Worm (Caenorhabditis elegans) whole organism, dauer: ENCODE results near the gene srx-41.

Source experiments
- unc-62 ChIP-seq: sonication (generic microtip); optimal IDR thresholded peaks from 2 replicates; lab custom pipeline; 2017; ENCODE audit warnings: missing biosample characterization, missing genetic modification reagents, missing genetic modification characterization

srx-41 gene

DNA sequence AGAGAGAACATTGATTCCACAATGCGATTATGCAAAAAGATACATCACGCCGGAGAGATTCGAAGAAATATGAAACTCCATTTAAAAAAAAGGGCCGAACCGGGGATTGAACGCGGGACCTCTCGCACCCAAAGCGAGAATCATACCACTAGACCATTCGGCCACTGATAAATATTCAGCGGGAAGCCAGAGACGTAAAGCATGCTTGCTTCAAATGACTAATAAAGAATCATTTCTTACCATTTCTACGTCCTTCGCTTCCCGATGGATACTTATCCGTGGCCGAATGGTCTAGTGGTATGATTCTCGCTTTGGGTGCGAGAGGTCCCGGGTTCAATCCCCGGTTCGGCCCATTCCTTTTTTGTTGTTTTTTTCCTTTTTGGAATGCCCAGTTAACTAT is 48.8 kb downstream of the srx-41 start:
- TF ChIP-seq unc-62 = no peak

DNA sequence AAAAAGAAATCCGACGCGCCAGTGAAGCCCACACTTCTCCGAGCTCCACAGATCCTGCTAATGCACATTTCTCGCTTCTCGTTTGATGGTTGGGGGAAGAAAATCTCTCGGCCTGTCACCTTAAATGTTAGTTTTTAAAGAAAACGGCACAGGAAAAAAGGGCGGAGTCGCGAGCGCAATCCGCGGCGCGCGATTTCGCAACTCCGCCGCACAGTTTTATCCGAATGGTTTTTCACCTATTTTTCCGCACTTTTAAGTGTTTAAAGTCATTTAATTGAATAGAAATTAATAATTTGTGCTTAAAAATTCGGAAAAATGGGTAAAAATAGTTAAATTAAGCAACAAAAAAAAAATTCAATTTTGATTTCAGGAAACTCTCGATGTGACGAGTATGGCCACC is 49.4 kb downstream of the srx-41 start:
- TF ChIP-seq unc-62 = no peak

DNA sequence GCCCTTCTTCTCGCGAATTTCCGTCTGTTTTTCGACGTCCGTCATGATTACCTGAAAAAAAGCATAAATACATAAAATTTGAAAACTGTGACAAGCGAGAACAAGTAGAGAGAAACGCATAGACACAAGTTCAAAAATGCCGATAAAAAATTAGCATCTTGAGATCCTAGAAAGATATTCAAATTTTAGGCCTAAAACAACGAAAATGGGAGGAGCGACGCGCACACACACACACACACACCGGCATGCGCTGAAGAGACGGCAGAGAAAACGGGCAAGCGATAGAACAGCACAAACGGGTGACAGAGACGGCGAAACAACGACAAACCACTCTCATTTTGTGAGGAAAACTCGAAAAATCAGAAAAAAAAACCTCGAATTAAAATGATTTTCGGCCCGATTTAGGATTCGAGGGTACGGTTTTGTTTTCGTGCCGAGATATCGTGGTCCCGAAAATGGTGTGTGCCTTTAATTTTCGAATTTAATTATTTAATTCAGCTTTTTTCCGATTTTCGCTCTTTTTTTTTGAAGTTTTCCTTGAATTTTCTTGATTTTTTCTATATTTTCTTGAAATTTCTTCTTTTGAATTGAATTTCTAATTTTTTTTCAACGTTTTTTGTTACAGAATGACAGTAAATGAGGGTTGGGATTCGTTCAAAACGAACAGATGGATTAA is 50.8 kb downstream of the srx-41 start, which contains the start of the genes rpl-11.1 and T22F3.2:
rpl-11.1 (minus strand) TSS at position 51 of the 676 bp plus-strand sequence.
T22F3.2 (plus strand) TSS at position 626 of the 676 bp plus-strand sequence.
- no peak for TF ChIP-seq unc-62

DNA sequence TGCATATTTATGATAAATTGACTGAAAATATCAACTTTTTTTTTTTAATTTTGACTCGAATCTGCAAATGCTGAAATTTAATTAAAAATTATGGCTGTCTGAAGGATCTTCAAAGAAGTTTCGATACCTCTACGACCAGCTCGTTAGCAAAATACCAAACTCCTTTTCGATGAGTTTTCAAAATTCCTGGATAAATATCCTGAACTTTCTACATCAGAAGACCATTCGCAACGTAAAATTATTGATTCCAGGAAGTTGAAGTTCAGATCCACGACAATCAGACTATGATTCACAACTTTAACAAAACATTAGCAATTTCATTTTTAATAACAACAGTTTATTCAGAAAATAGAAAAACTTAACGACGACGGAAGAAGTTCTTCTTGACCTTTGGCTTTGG is 52.0 kb downstream of the srx-41 start:
- TF ChIP-seq unc-62 = no peak
